Fruit fly (Drosophila melanogaster) whole organism, embryonic: ENCODE data around the gene CG1440.

Source experiments
- Adf1 ChIP-seq: fragments of 200-800 bp; sonication (Bioruptor generic); IDR thresholded peaks from 2 replicates; pipeline ENCODE4 v1.3.6; 2022; ENCODE audit warnings: missing biosample characterization, missing genetic modification characterization
- BEAF-32 ChIP-seq: fragments of 200-800 bp; sonication (Bioruptor generic); optimal IDR thresholded peaks from 3 replicates; lab custom pipeline; 2017; ENCODE audit warnings: missing biosample characterization, missing genetic modification characterization, mild to moderate bottlenecking, moderate library complexity, missing genetic modification reagents
- CG10543 ChIP-seq: fragments of 200-800 bp; sonication (Bioruptor generic); optimal IDR thresholded peaks from 3 replicates; lab custom pipeline; 2017; ENCODE audit warnings: missing biosample characterization, mild to moderate bottlenecking, missing genetic modification characterization, moderate library complexity
- CG11085 ChIP-seq: fragments of 200-800 bp; sonication (Bioruptor generic); IDR thresholded peaks from 2 replicates; pipeline ENCODE4 v1.3.6; 2022; ENCODE audit warnings: missing biosample characterization, missing genetic modification characterization
- CG13296 ChIP-seq: fragments of 200-800 bp; sonication (Bioruptor generic); optimal IDR thresholded peaks from 3 replicates; lab custom pipeline; 2018; ENCODE audit warnings: missing biosample characterization, mild to moderate bottlenecking, missing genetic modification characterization
- CG14014 ChIP-seq: fragments of 200-800 bp; sonication (Bioruptor generic); IDR thresholded peaks from 2 replicates; pipeline ENCODE4 v1.3.6; 2022; ENCODE audit warnings: missing biosample characterization, missing genetic modification characterization
- CG18619 ChIP-seq: fragments of 200-800 bp; sonication (Bioruptor generic); optimal IDR thresholded peaks from 3 replicates; lab custom pipeline; 2017; ENCODE audit warnings: missing biosample characterization, mild to moderate bottlenecking, missing genetic modification characterization
- CG2199 ChIP-seq: fragments of 200-800 bp; sonication (Bioruptor generic); IDR thresholded peaks from 3 replicates; pipeline ENCODE4 v1.3.6; 2022; ENCODE audit warnings: missing biosample characterization, missing genetic modification characterization
- CG2678 ChIP-seq: fragments of 200-800 bp; sonication (Bioruptor generic); optimal IDR thresholded peaks from 3 replicates; lab custom pipeline; 2019; ENCODE audit warnings: missing biosample characterization, mild to moderate bottlenecking, missing genetic modification characterization, moderate library complexity
- CG30431 ChIP-seq: fragments of 200-800 bp; sonication (Bioruptor generic); optimal IDR thresholded peaks from 2 replicates; lab custom pipeline; 2017; ENCODE audit warnings: missing biosample characterization, missing genetic modification characterization
- CG3995 ChIP-seq: fragments of 200-800 bp; sonication (Bioruptor generic); optimal IDR thresholded peaks from 3 replicates; lab custom pipeline; 2016; ENCODE audit warnings: missing biosample characterization, missing genetic modification characterization
- CG43689 ChIP-seq: fragments of 200-800 bp; sonication (Bioruptor generic); IDR thresholded peaks from 2 replicates; pipeline ENCODE4 v1.3.6; 2022; ENCODE audit warnings: missing biosample characterization, missing genetic modification characterization
- CG6791 ChIP-seq: fragments of 200-800 bp; sonication (Bioruptor generic); IDR thresholded peaks from 3 replicates; pipeline ENCODE4 v1.3.6; 2022; ENCODE audit warnings: missing biosample characterization, missing genetic modification characterization; ENCODE audit not compliant: partially characterized antibody
- CG7839 ChIP-seq: fragments of 200-800 bp; sonication (Bioruptor generic); optimal IDR thresholded peaks from 3 replicates; lab custom pipeline; 2018; ENCODE audit warnings: missing biosample characterization, mild to moderate bottlenecking, missing genetic modification characterization, moderate library complexity
- Deaf1 ChIP-seq: fragments of 200-800 bp; optimal IDR thresholded peaks from 3 replicates; lab custom pipeline; 2019; ENCODE audit warnings: missing biosample characterization, mild to moderate bottlenecking, missing genetic modification characterization, moderate library complexity
- E2f1 ChIP-seq: fragments of 200-800 bp; sonication (Bioruptor generic); IDR thresholded peaks from 2 replicates; pipeline ENCODE4 v1.3.6; 2022; ENCODE audit warnings: missing biosample characterization, missing genetic modification characterization
- Gsc ChIP-seq: fragments of 200-800 bp; sonication (Bioruptor generic); IDR thresholded peaks from 2 replicates; pipeline ENCODE4 v1.3.6; 2022; ENCODE audit warnings: missing biosample characterization, missing genetic modification characterization
- HLH54F ChIP-seq: fragments of 200-800 bp; sonication (Bioruptor generic); optimal IDR thresholded peaks from 3 replicates; lab custom pipeline; 2016; ENCODE audit warnings: missing biosample characterization, missing genetic modification characterization
- Lim3 ChIP-seq: fragments of 200-800 bp; sonication (Bioruptor generic); IDR thresholded peaks from 2 replicates; pipeline ENCODE4 v1.3.6; 2022; ENCODE audit warnings: missing biosample characterization, missing genetic modification characterization
- MESR4 ChIP-seq: fragments of 200-800 bp; sonication (Bioruptor generic); optimal IDR thresholded peaks from 2 replicates; lab custom pipeline; 2018; ENCODE audit warnings: missing biosample characterization, mild to moderate bottlenecking, missing genetic modification characterization, moderate library complexity
- Med ChIP-seq: fragments of 200-800 bp; sonication (Bioruptor generic); peaks from one replicate; lab custom pipeline; 2016; ENCODE audit warnings: missing biosample characterization, missing genetic modification characterization, mild to moderate bottlenecking, inconsistent platforms, moderate library complexity
- NC2β ChIP-seq: fragments of 200-800 bp; sonication (Bioruptor generic); optimal IDR thresholded peaks from 2 replicates; lab custom pipeline; 2016; ENCODE audit warnings: missing biosample characterization, missing genetic modification characterization
- Pdp1 ChIP-seq, 2 experiments: fragments of 200-800 bp; sonication (Bioruptor generic); optimal IDR thresholded peaks; 3 replicates each; lab custom pipeline; 2016; ENCODE audit warnings: missing biosample characterization in 2 of 2, missing genetic modification characterization in 2 of 2, mild to moderate bottlenecking in 1 of 2, moderate library complexity in 1 of 2
- Rx ChIP-seq: fragments of 200-800 bp; sonication (Bioruptor generic); IDR thresholded peaks from 2 replicates; pipeline ENCODE4 v1.3.6; 2022; ENCODE audit warnings: missing biosample characterization, missing genetic modification characterization
- Scr ChIP-seq: fragments of 200-800 bp; sonication (Bioruptor generic); IDR thresholded peaks from 2 replicates; pipeline ENCODE4 v1.3.6; 2022; ENCODE audit warnings: missing biosample characterization, missing genetic modification characterization; ENCODE audit not compliant: partially characterized antibody
- Side ChIP-seq: fragments of 200-800 bp; sonication (Bioruptor generic); optimal IDR thresholded peaks from 2 replicates; lab custom pipeline; 2016; ENCODE audit warnings: missing biosample characterization, missing genetic modification characterization
- Sox100B ChIP-seq: fragments of 200-800 bp; sonication (Bioruptor generic); optimal IDR thresholded peaks from 3 replicates; lab custom pipeline; 2018; ENCODE audit warnings: missing biosample characterization, mild to moderate bottlenecking, missing genetic modification characterization
- Spps ChIP-seq: fragments of 200-800 bp; sonication (Bioruptor generic); optimal IDR thresholded peaks from 2 replicates; lab custom pipeline; 2018; ENCODE audit warnings: missing biosample characterization, mild to moderate bottlenecking, missing genetic modification characterization
- Taf1 ChIP-seq: fragments of 200-800 bp; sonication (Bioruptor generic); IDR thresholded peaks from 2 replicates; pipeline ENCODE4 v1.3.6; 2022; ENCODE audit warnings: missing biosample characterization, missing genetic modification characterization
- Xrp1 ChIP-seq: fragments of 200-800 bp; sonication (Bioruptor generic); IDR thresholded peaks from 2 replicates; pipeline ENCODE4 v1.3.6; 2022; ENCODE audit warnings: missing biosample characterization, missing genetic modification characterization
- az2 ChIP-seq: fragments of 200-800 bp; sonication (Bioruptor generic); optimal IDR thresholded peaks from 3 replicates; lab custom pipeline; 2016; ENCODE audit warnings: missing biosample characterization, missing genetic modification characterization
- bowl ChIP-seq: fragments of 200-800 bp; sonication (Bioruptor generic); IDR thresholded peaks from 2 replicates; pipeline ENCODE4 v1.3.6; 2022; ENCODE audit warnings: missing biosample characterization, missing genetic modification characterization
- btn ChIP-seq: fragments of 200-800 bp; sonication (Bioruptor generic); optimal IDR thresholded peaks from 2 replicates; lab custom pipeline; 2016; ENCODE audit warnings: missing biosample characterization, missing genetic modification characterization
- caup ChIP-seq: fragments of 200-800 bp; sonication (Bioruptor generic); optimal IDR thresholded peaks from 3 replicates; lab custom pipeline; 2017; ENCODE audit warnings: missing biosample characterization, mild to moderate bottlenecking, missing genetic modification characterization, moderate library complexity; ENCODE audit not compliant: severe bottlenecking
- ci ChIP-seq: fragments of 200-800 bp; sonication (Bioruptor generic); IDR thresholded peaks from 3 replicates; pipeline ENCODE4 v1.3.6; 2022; ENCODE audit warnings: missing biosample characterization, missing genetic modification characterization
- da ChIP-seq: fragments of 200-800 bp; sonication (Bioruptor generic); optimal IDR thresholded peaks from 2 replicates; lab custom pipeline; 2016; ENCODE audit warnings: missing biosample characterization, missing genetic modification characterization
- ems ChIP-seq: fragments of 200-800 bp; sonication (Bioruptor generic); optimal IDR thresholded peaks from 3 replicates; lab custom pipeline; 2016; ENCODE audit warnings: missing biosample characterization, missing genetic modification characterization
- fu2 ChIP-seq: fragments of 200-800 bp; sonication (Bioruptor generic); optimal IDR thresholded peaks from 2 replicates; lab custom pipeline; 2016; ENCODE audit warnings: missing biosample characterization, missing genetic modification characterization
- grn ChIP-seq: fragments of 200-800 bp; sonication (Bioruptor generic); optimal IDR thresholded peaks from 3 replicates; lab custom pipeline; 2017; ENCODE audit warnings: missing biosample characterization, missing genetic modification characterization
- gro ChIP-seq: fragments of 200-800 bp; sonication (Bioruptor generic); optimal IDR thresholded peaks from 2 replicates; lab custom pipeline; 2016; ENCODE audit warnings: missing biosample characterization, missing genetic modification characterization
- ken ChIP-seq: fragments of 200-800 bp; sonication (Bioruptor generic); IDR thresholded peaks from 3 replicates; pipeline ENCODE4 v1.3.6; 2022; ENCODE audit warnings: missing biosample characterization, missing genetic modification characterization
- lbe ChIP-seq: fragments of 200-800 bp; sonication (Bioruptor generic); optimal IDR thresholded peaks from 2 replicates; lab custom pipeline; 2016; ENCODE audit warnings: missing biosample characterization, mild to moderate bottlenecking, missing genetic modification characterization
- lilli ChIP-seq: fragments of 200-800 bp; sonication (Bioruptor generic); optimal IDR thresholded peaks from 3 replicates; lab custom pipeline; 2016; ENCODE audit warnings: missing biosample characterization, missing genetic modification characterization
- lmd ChIP-seq: fragments of 200-800 bp; sonication (Bioruptor generic); IDR thresholded peaks from 2 replicates; pipeline ENCODE4 v1.3.6; 2022; ENCODE audit warnings: missing biosample characterization, missing genetic modification characterization
- lov ChIP-seq, 2 experiments: fragments of 200-800 bp in 1 of 2; fragments of >200 bp in 1 of 2; sonication (Bioruptor generic) in 1 of 2; IDR thresholded peaks in 1 of 2; optimal IDR thresholded peaks in 1 of 2; 2 replicates in 1 of 2; 3 replicates in 1 of 2; pipeline versions ENCODE4 v1.3.6 to Lab custom; 2017 to 2022; ENCODE audit warnings: missing biosample characterization in 1 of 2, missing genetic modification characterization in 1 of 2
- luna ChIP-seq: fragments of 200-800 bp; sonication (Bioruptor generic); optimal IDR thresholded peaks from 2 replicates; lab custom pipeline; 2016; ENCODE audit warnings: missing biosample characterization, missing genetic modification characterization
- nau ChIP-seq: fragments of 200-800 bp; sonication (Bioruptor generic); optimal IDR thresholded peaks from 3 replicates; lab custom pipeline; 2017; ENCODE audit warnings: missing biosample characterization, mild to moderate bottlenecking, missing genetic modification characterization, missing genetic modification reagents
- phol ChIP-seq: fragments of 200-800 bp; sonication (Bioruptor generic); optimal IDR thresholded peaks from 3 replicates; lab custom pipeline; 2018; ENCODE audit warnings: missing biosample characterization, mild to moderate bottlenecking, missing genetic modification characterization, moderate library complexity
- tap ChIP-seq: fragments of 200-800 bp; optimal IDR thresholded peaks from 3 replicates; lab custom pipeline; 2019; ENCODE audit warnings: missing biosample characterization, mild to moderate bottlenecking, missing genetic modification characterization, moderate library complexity

CG1440 gene

DNA sequence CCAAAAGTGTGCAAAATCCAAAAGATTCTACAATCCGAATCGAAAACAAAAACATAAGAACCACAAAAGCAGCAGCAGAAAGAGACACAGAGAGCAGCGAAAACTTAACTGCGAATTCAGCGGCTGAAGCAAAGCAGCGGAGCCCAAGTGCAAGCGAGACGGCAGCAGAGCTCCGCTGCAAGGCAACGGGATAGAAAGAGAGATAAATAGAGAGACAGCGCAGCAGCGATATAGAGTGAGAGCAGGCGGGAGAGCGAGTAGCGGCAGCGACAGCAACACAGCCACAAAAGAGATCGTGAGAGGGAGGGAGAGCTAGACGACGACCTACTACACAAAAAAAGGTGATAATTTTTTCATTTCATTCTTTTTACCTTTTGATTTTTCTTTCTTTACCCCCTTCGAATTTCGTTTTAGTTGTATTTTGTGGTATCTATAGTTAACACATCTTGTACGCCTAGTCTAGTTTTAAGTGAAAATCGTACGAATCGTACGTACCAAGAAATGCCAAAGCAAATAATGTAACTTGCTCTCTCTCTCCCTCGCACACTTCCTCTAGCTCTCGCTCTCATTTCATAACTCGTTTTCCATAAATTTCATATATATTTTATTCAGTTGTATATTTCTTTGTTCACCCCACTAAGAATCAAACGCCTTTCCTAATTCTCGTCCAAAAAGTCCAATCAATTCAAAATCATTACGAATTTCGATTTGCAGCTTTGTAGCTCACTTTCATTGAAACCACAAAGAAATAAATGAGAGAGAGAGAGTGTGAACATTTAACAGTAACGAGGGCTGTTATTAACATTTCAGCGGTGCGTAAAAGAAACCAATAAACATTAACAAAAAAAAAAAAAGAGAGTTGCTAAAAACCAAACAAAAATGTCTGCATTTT, 26.3 kb upstream of the CG1440 start (continued):
- TF ChIP-seq CG18619 (GFP tag; lab: Kevin White, UChicago) (no peak), Xrp1 (peak; percentile 6; the same call in 1 of the 2 replicates), Side (no peak), BEAF-32 (GFP tag; lab: Kevin White, UChicago) (no peak), CG13296 (GFP tag; lab: Kevin White, UChicago) (no peak), CG6791 (GFP tag; lab: Robert Waterston, UW) (no peak), bowl (GFP tag; lab: Robert Waterston, UW) (peak; percentile 80; the same call in 1 of the 2 replicates), CG2199 (GFP tag; lab: Robert Waterston, UW) (0 out of 3 replicates have a peak, but pooled peaks have one; percentile 7), E2f1 (GFP tag; lab: Robert Waterston, UW) (no peak), Gsc (no peak), ems (GFP tag; lab: Kevin White, UChicago) (no peak), btn (GFP tag; lab: Kevin White, UChicago) (no peak), Med (GFP tag; lab: Kevin White, UChicago) (peak; percentile 47), CG10543 (GFP tag; lab: Kevin White, UChicago) (no peak), ken (GFP tag; lab: Robert Waterston, UW) (peak; percentile 28; the same call in 1 of the 3 replicates), da (GFP tag; lab: Kevin White, UChicago) (no peak), Spps (tag; lab: Kevin White, UChicago) (no peak), Deaf1 (tag; lab: Kevin White, UChicago) (no peak), CG43689 (GFP tag; lab: Robert Waterston, UW) (no peak), CG30431 (GFP tag; lab: Kevin White, UChicago) (no peak), Sox100B (no peak), CG7839 (no peak), lbe (GFP tag; lab: Kevin White, UChicago) (no peak), fu2 (GFP tag; lab: Kevin White, UChicago) (no peak), CG2678 (tag; lab: Kevin White, UChicago) (no peak), nau (GFP tag; lab: Kevin White, UChicago) (no peak), Lim3 (GFP tag; lab: Robert Waterston, UW) (no peak), Scr (no peak), Taf1 (no peak), CG11085 (GFP tag; lab: Robert Waterston, UW) (peak; percentile 14; the same call in 1 of the 2 replicates), tap (tag; lab: Kevin White, UChicago) (no peak), CG14014 (peak; percentile 63; the same call in 1 of the 2 replicates), NC2β (no peak), lmd (GFP tag; lab: Robert Waterston, UW) (no peak), MESR4 (GFP tag; lab: Kevin White, UChicago) (no peak), ci (peak; percentile 84), az2 (GFP tag; lab: Kevin White, UChicago) (no peak), grn (GFP tag; lab: Kevin White, UChicago) (no peak), caup (GFP tag; lab: Kevin White, UChicago) (no peak), gro (GFP tag; lab: Kevin White, UChicago) (no peak), Pdp1 (GFP tag; optimal IDR thresholded peaks at IDR 0.05; lab: Kevin White, UChicago) (no peak), phol (no peak), Rx (GFP tag; lab: Robert Waterston, UW) (no peak), HLH54F (GFP tag; lab: Kevin White, UChicago) (no peak), lov (optimal IDR thresholded peaks at IDR 0.05; lab: Kevin White, UChicago) (no peak), lov (GFP tag; IDR thresholded peaks at IDR 0.05; lab: Robert Waterston, UW) (peak; percentile 63; the same call in 1 of the 3 replicates), Adf1 (GFP tag; lab: Robert Waterston, UW) (peak; percentile 41), CG3995 (no peak), lilli (GFP tag; lab: Kevin White, UChicago) (no peak), luna (GFP tag; lab: Kevin White, UChicago) (no peak)
